Fruit fly (Drosophila melanogaster): ENCODE results near the gene CG31457.

CG31457 gene

dm6 chr3R:23161288-23161870 lies 33.6 kb upstream of the CG31457 start, which contains the start of gene CG13829 (continued):
- TF ChIP-seq crc (GFP tag; optimal IDR thresholded peaks at IDR 0.05) (no peak), ssp (GFP tag; IDR thresholded peaks at IDR 0.05) (no peak), PHDP (tag; optimal IDR thresholded peaks at IDR 0.05) (peak; percentile 40), amos (GFP tag; IDR thresholded peaks at IDR 0.05; ENCODE audit: partially characterized antibody) (no peak), slou (GFP tag; optimal IDR thresholded peaks at IDR 0.05) (no peak), CG10654 (GFP tag; optimal IDR thresholded peaks at IDR 0.05) (no peak), hkb (optimal IDR thresholded peaks at IDR 0.05) (no peak), hkb (GFP tag; IDR thresholded peaks at IDR 0.05) (no peak), fd64A (GFP tag; optimal IDR thresholded peaks at IDR 0.05) (no peak), oc (tag; optimal IDR thresholded peaks at IDR 0.05) (no peak), Ada2b (GFP tag; IDR thresholded peaks at IDR 0.05) (no peak), tgo (GFP tag; IDR thresholded peaks at IDR 0.05) (no peak), ab (GFP tag; optimal IDR thresholded peaks at IDR 0.05) (no peak), CG17361 (GFP tag; IDR thresholded peaks at IDR 0.05) (no peak), Gug (GFP tag; IDR thresholded peaks at IDR 0.05) (no peak), CG8478 (optimal IDR thresholded peaks at IDR 0.05) (no peak), pan (optimal IDR thresholded peaks at IDR 0.05) (no peak), pan (GFP tag; optimal IDR thresholded peaks at IDR 0.05 in 1 of 2, IDR thresholded peaks at IDR 0.05 in 1 of 2) (no peak), CG15073 (GFP tag; optimal IDR thresholded peaks at IDR 0.05) (no peak), Atf6 (GFP tag; IDR thresholded peaks at IDR 0.05) (no peak), ewg (GFP tag; optimal IDR thresholded peaks at IDR 0.05) (no peak), CG7963 (GFP tag; IDR thresholded peaks at IDR 0.05; ENCODE audit: partially characterized antibody) (no peak), nmo (GFP tag; optimal IDR thresholded peaks at IDR 0.05) (no peak), CG1603 (tag; optimal IDR thresholded peaks at IDR 0.05) (no peak), Side (GFP tag; optimal IDR thresholded peaks at IDR 0.05) (no peak), CG8765 (GFP tag; IDR thresholded peaks at IDR 0.05) (no peak), CG6813 (GFP tag; optimal IDR thresholded peaks at IDR 0.05) (peak; percentile 2), mirr (GFP tag; optimal IDR thresholded peaks at IDR 0.05) (peak; percentile 91), Mrtf (GFP tag; IDR thresholded peaks at IDR 0.05) (no peak), btn (GFP tag; optimal IDR thresholded peaks at IDR 0.05) (no peak), jing (GFP tag; optimal IDR thresholded peaks at IDR 0.05) (no peak), Sry-δ (GFP tag; optimal IDR thresholded peaks at IDR 0.05) (no peak), Abd-B (GFP tag; optimal IDR thresholded peaks at IDR 0.05) (no peak), CG4730 (GFP tag; IDR thresholded peaks at IDR 0.05) (no peak), Nf-YC (tag; optimal IDR thresholded peaks at IDR 0.05) (peak; percentile 51), HLH3B (GFP tag; IDR thresholded peaks at IDR 0.05) (no peak), Opbp (GFP tag; IDR thresholded peaks at IDR 0.05; ENCODE audit: partially characterized antibody) (no peak), CG10565 (GFP tag; optimal IDR thresholded peaks at IDR 0.05) (no peak), CG13296 (GFP tag; optimal IDR thresholded peaks at IDR 0.05) (peak; percentile 37), CG6683 (GFP tag; optimal IDR thresholded peaks at IDR 0.05) (no peak), Nf-YA (GFP tag; IDR thresholded peaks at IDR 0.05) (no peak), zf30C (GFP tag; optimal IDR thresholded peaks at IDR 0.05) (no peak), CG14050 (GFP tag; IDR thresholded peaks at IDR 0.05) (no peak), Dbx (GFP tag; IDR thresholded peaks at IDR 0.05) (no peak), Xbp1 (GFP tag; optimal IDR thresholded peaks at IDR 0.05) (no peak), Vsx1 (GFP tag; optimal IDR thresholded peaks at IDR 0.05) (peak; percentile 95), usp (GFP tag; optimal IDR thresholded peaks at IDR 0.05) (no peak), H15 (GFP tag; IDR thresholded peaks at IDR 0.05) (no peak), CG10543 (GFP tag; optimal IDR thresholded peaks at IDR 0.05) (peak; percentile 13), Lhr (GFP tag; optimal IDR thresholded peaks at IDR 0.05) (no peak), CG1602 (GFP tag; optimal IDR thresholded peaks at IDR 0.05) (no peak), p53 (GFP tag; optimal IDR thresholded peaks at IDR 0.05) (no peak)
